Worm (Caenorhabditis elegans) whole organism, mixed stage, embryonic: Measurements from ENCODE around the gene ugt-16.

Experiments used
- ces-1 ChIP-seq: fragments of 150-350 bp; optimal IDR thresholded peaks from 2 replicates; lab custom pipeline; 2014; ENCODE audit warnings: missing biosample characterization, missing genetic modification reagents, missing genetic modification characterization
- elt-3 ChIP-seq: fragments of 150-350 bp; optimal IDR thresholded peaks from 2 replicates; lab custom pipeline; 2014; ENCODE audit warnings: missing biosample characterization, missing genetic modification characterization
- nhr-28 ChIP-seq: fragments of 150-350 bp; optimal IDR thresholded peaks from 2 replicates; lab custom pipeline; 2014; ENCODE audit warnings: missing biosample characterization, missing genetic modification characterization
- pha-4 ChIP-seq: fragments of 150-350 bp; optimal IDR thresholded peaks from 2 replicates; lab custom pipeline; 2018; ENCODE audit warnings: missing biosample characterization, missing genetic modification reagents, missing genetic modification characterization
- snpc-4 ChIP-seq: fragments of 150-350 bp; optimal IDR thresholded peaks from 2 replicates; lab custom pipeline; 2014; ENCODE audit warnings: missing biosample characterization, missing genetic modification characterization
- unc-62 ChIP-seq: fragments of 150-350 bp; optimal IDR thresholded peaks from 2 replicates; lab custom pipeline; 2014; ENCODE audit warnings: missing biosample characterization, missing genetic modification reagents, missing genetic modification characterization

DNA sequence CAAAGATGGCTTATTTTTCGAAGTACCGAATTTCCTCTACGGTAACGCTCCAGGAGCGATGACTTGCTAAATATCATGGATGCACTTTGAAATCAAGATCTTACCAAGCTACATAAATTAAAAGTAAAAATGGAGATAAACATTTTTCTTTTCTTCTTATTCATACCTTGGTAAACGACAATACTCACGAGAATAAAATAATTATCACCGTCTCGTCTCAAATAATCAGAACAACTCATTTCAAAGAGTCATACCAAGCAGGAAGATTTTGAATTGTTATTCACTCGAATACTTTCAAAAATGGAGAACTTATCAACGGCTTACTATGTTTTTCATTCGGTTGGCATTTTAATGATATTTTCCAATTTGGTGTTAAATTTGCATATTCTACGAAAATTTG lies 21.6 kb upstream of the ugt-16 start, which contains the start of gene srbc-45:
- TF ChIP-seq nhr-28 (tag; lab: Kevin White, UChicago) (no peak), elt-3 (tag; lab: Kevin White, UChicago) (no peak), unc-62 (GFP tag; lab: Kevin White, UChicago) (no peak), ces-1 (GFP tag; lab: Kevin White, UChicago) (no peak), pha-4 (no peak), snpc-4 (tag; lab: Kevin White, UChicago) (no peak)
